Worm (Caenorhabditis elegans): ENCODE data around the gene lurp-1.

- TF ChIP-seq zag-1 (tag; optimal IDR thresholded peaks at IDR 0.05) (no peak), nhr-77 (tag; optimal IDR thresholded peaks at IDR 0.05) (no peak), elt-2 (tag; optimal IDR thresholded peaks at IDR 0.05) (no peak), zip-4 (GFP tag; optimal IDR thresholded peaks at IDR 0.05) (no peak), jun-1 (tag; optimal IDR thresholded peaks at IDR 0.05) (no peak), lsy-2 (tag; optimal IDR thresholded peaks at IDR 0.05) (no peak), lin-15B (tag; optimal IDR thresholded peaks at IDR 0.05) (no peak), mdl-1 (tag; optimal IDR thresholded peaks at IDR 0.05) (no peak), nhr-19 (GFP tag; conservative IDR thresholded peaks at IDR 0.05) (no peak), nhr-47 (tag; optimal IDR thresholded peaks at IDR 0.05) (no peak)
Measured at ce11 chrII:10861305-10861704, 19.4 kb upstream of the lurp-1 start.
